Fruit fly (Drosophila melanogaster) whole organism, embryonic: Measurements from ENCODE around the gene CG43116.
A peak's percentile ranks its signal among the peaks of the same experiment; 100 is the strongest.

Experiments
- Bgb ChIP-seq: fragments of 200-800 bp; sonication (Bioruptor generic); IDR thresholded peaks from 2 replicates; pipeline ENCODE4 v1.3.6; 2022; ENCODE audit warnings: missing biosample characterization, missing genetic modification characterization; ENCODE audit not compliant: partially characterized antibody
- CG10209 ChIP-seq: fragments of 200-800 bp; sonication (Bioruptor generic); optimal IDR thresholded peaks from 3 replicates; lab custom pipeline; 2017; ENCODE audit warnings: missing biosample characterization, mild to moderate bottlenecking, missing genetic modification characterization, missing genetic modification reagents
- CG1024 ChIP-seq: fragments of 200-800 bp; sonication (Bioruptor generic); IDR thresholded peaks from 2 replicates; pipeline ENCODE4 v1.3.6; 2022; ENCODE audit warnings: missing biosample characterization, missing genetic modification characterization
- CG10959 ChIP-seq: fragments of 200-800 bp; sonication (Bioruptor generic); IDR thresholded peaks from 2 replicates; pipeline ENCODE4 v1.3.6; 2022; ENCODE audit warnings: missing biosample characterization, missing genetic modification characterization
- CG12071 ChIP-seq: fragments of 200-800 bp; sonication (Bioruptor generic); optimal IDR thresholded peaks from 3 replicates; lab custom pipeline; 2018; ENCODE audit warnings: missing biosample characterization, mild to moderate bottlenecking, missing genetic modification characterization
- CG12219 ChIP-seq: fragments of 200-800 bp; sonication (Bioruptor generic); optimal IDR thresholded peaks from 3 replicates; lab custom pipeline; 2018; ENCODE audit warnings: missing biosample characterization, mild to moderate bottlenecking, missing genetic modification characterization
- CG12299 ChIP-seq: fragments of 200-800 bp; sonication (Bioruptor generic); optimal IDR thresholded peaks from 2 replicates; lab custom pipeline; 2018; ENCODE audit warnings: missing biosample characterization, mild to moderate bottlenecking, missing genetic modification characterization
- CG13624 ChIP-seq: fragments of 200-800 bp; sonication (Bioruptor generic); optimal IDR thresholded peaks from 2 replicates; lab custom pipeline; 2016; ENCODE audit warnings: missing biosample characterization, missing genetic modification characterization
- CG16779 ChIP-seq: fragments of 200-800 bp; sonication (Bioruptor generic); IDR thresholded peaks from 2 replicates; pipeline ENCODE4 v1.3.6; 2022; ENCODE audit warnings: missing biosample characterization, missing genetic modification characterization
- CG16813 ChIP-seq: fragments of 200-800 bp; sonication (Bioruptor generic); IDR thresholded peaks from 3 replicates; pipeline ENCODE4 v1.3.6; 2022; ENCODE audit warnings: missing biosample characterization, missing genetic modification characterization; ENCODE audit not compliant: partially characterized antibody
- CG1832 ChIP-seq: fragments of 200-800 bp; sonication (Bioruptor generic); optimal IDR thresholded peaks from 2 replicates; lab custom pipeline; 2017; ENCODE audit warnings: missing biosample characterization, mild to moderate bottlenecking, missing genetic modification characterization, inconsistent platforms
- CG2678 ChIP-seq: fragments of 200-800 bp; sonication (Bioruptor generic); optimal IDR thresholded peaks from 3 replicates; lab custom pipeline; 2019; ENCODE audit warnings: missing biosample characterization, mild to moderate bottlenecking, missing genetic modification characterization, moderate library complexity
- CG2875 ChIP-seq: fragments of 200-800 bp; sonication (Bioruptor generic); optimal IDR thresholded peaks from 2 replicates; lab custom pipeline; 2017; ENCODE audit warnings: missing biosample characterization, mild to moderate bottlenecking, missing genetic modification characterization, missing genetic modification reagents
- CG6175 ChIP-seq: fragments of 200-800 bp; sonication (Bioruptor generic); IDR thresholded peaks from 3 replicates; pipeline ENCODE4 v1.3.6; 2022; ENCODE audit warnings: missing biosample characterization, missing genetic modification characterization
- CG7271 ChIP-seq: fragments of 200-800 bp; sonication (Bioruptor generic); optimal IDR thresholded peaks from 2 replicates; lab custom pipeline; 2018; ENCODE audit warnings: missing biosample characterization, mild to moderate bottlenecking, missing genetic modification characterization, moderate library complexity
- CG7839 ChIP-seq: fragments of 200-800 bp; sonication (Bioruptor generic); optimal IDR thresholded peaks from 3 replicates; lab custom pipeline; 2018; ENCODE audit warnings: missing biosample characterization, mild to moderate bottlenecking, missing genetic modification characterization, moderate library complexity
- Dek ChIP-seq: fragments of 200-800 bp; sonication (Bioruptor generic); optimal IDR thresholded peaks from 3 replicates; lab custom pipeline; 2019; ENCODE audit warnings: missing biosample characterization, mild to moderate bottlenecking, missing genetic modification characterization, moderate library complexity
- HLH3B ChIP-seq: fragments of 200-800 bp; sonication (Bioruptor generic); IDR thresholded peaks from 2 replicates; pipeline ENCODE4 v1.3.6; 2022; ENCODE audit warnings: missing biosample characterization, missing genetic modification characterization
- HmgD ChIP-seq: fragments of 200-800 bp; sonication (Bioruptor generic); optimal IDR thresholded peaks from 3 replicates; lab custom pipeline; 2016; ENCODE audit warnings: missing biosample characterization, missing genetic modification characterization
- Hr39 ChIP-seq: fragments of >200 bp; optimal IDR thresholded peaks from 2 replicates; lab custom pipeline; 2017
- Med ChIP-seq: fragments of 200-800 bp; sonication (Bioruptor generic); peaks from one replicate; lab custom pipeline; 2016; ENCODE audit warnings: missing biosample characterization, missing genetic modification characterization, mild to moderate bottlenecking, inconsistent platforms, moderate library complexity
- Mes4 ChIP-seq: fragments of 200-800 bp; sonication (Bioruptor generic); optimal IDR thresholded peaks from 2 replicates; lab custom pipeline; 2016; ENCODE audit warnings: missing biosample characterization, missing genetic modification characterization
- NC2β ChIP-seq: fragments of 200-800 bp; sonication (Bioruptor generic); optimal IDR thresholded peaks from 2 replicates; lab custom pipeline; 2016; ENCODE audit warnings: missing biosample characterization, missing genetic modification characterization
- Nf-YA ChIP-seq: fragments of 200-800 bp; sonication (Bioruptor generic); IDR thresholded peaks from 2 replicates; pipeline ENCODE4 v1.3.6; 2022; ENCODE audit warnings: missing biosample characterization, missing genetic modification characterization
- NfI ChIP-seq: fragments of 200-800 bp; sonication (Bioruptor generic); optimal IDR thresholded peaks from 3 replicates; lab custom pipeline; 2018; ENCODE audit warnings: missing biosample characterization, mild to moderate bottlenecking, missing genetic modification characterization, moderate library complexity
- Oaz ChIP-seq: fragments of 200-800 bp; sonication (Bioruptor generic); IDR thresholded peaks from 2 replicates; pipeline ENCODE4 v1.3.6; 2022; ENCODE audit warnings: missing biosample characterization, missing genetic modification characterization
- Oli ChIP-seq: fragments of 200-800 bp; sonication (Bioruptor generic); optimal IDR thresholded peaks from 2 replicates; lab custom pipeline; 2018; ENCODE audit warnings: missing biosample characterization, mild to moderate bottlenecking, missing genetic modification characterization, moderate library complexity
- Usf ChIP-seq: fragments of 200-800 bp; sonication (Bioruptor generic); optimal IDR thresholded peaks from 2 replicates; lab custom pipeline; 2017; ENCODE audit warnings: missing genotype, missing biosample characterization, missing genetic modification characterization
- ab ChIP-seq: fragments of 200-800 bp; sonication (Bioruptor generic); optimal IDR thresholded peaks from 2 replicates; lab custom pipeline; 2016; ENCODE audit warnings: missing biosample characterization, missing genetic modification characterization
- amos ChIP-seq: fragments of 200-800 bp; sonication (Bioruptor generic); IDR thresholded peaks from 2 replicates; pipeline ENCODE4 v1.3.6; 2022; ENCODE audit warnings: missing biosample characterization, missing genetic modification characterization; ENCODE audit not compliant: partially characterized antibody
- aop ChIP-seq: fragments of 200-800 bp; sonication (Bioruptor generic); IDR thresholded peaks from 2 replicates; pipeline ENCODE4 v1.3.6; 2022; ENCODE audit warnings: missing biosample characterization, missing genetic modification characterization
- ara ChIP-seq: fragments of 200-800 bp; sonication (Bioruptor generic); IDR thresholded peaks from 2 replicates; pipeline ENCODE4 v1.3.6; 2022; ENCODE audit warnings: missing biosample characterization, missing genetic modification characterization
- crol ChIP-seq: fragments of 200-800 bp; sonication (Bioruptor generic); IDR thresholded peaks from 2 replicates; pipeline ENCODE4 v1.3.6; 2022; ENCODE audit warnings: missing biosample characterization, missing genetic modification characterization
- da ChIP-seq: fragments of 200-800 bp; sonication (Bioruptor generic); optimal IDR thresholded peaks from 2 replicates; lab custom pipeline; 2016; ENCODE audit warnings: missing biosample characterization, missing genetic modification characterization
- dimm ChIP-seq: fragments of 200-800 bp; sonication (Bioruptor generic); IDR thresholded peaks from 2 replicates; pipeline ENCODE4 v1.3.6; 2022; ENCODE audit warnings: missing biosample characterization, missing genetic modification characterization
- dmrt99B ChIP-seq: fragments of 200-800 bp; sonication (Bioruptor generic); optimal IDR thresholded peaks from 2 replicates; lab custom pipeline; 2018; ENCODE audit warnings: missing biosample characterization, mild to moderate bottlenecking, missing genetic modification characterization, moderate library complexity
- exex ChIP-seq: fragments of 200-800 bp; sonication (Bioruptor generic); optimal IDR thresholded peaks from 4 replicates; lab custom pipeline; 2018; ENCODE audit warnings: missing biosample characterization, mild to moderate bottlenecking, missing genetic modification characterization, moderate library complexity
- lbe ChIP-seq: fragments of 200-800 bp; sonication (Bioruptor generic); optimal IDR thresholded peaks from 2 replicates; lab custom pipeline; 2016; ENCODE audit warnings: missing biosample characterization, mild to moderate bottlenecking, missing genetic modification characterization
- lilli ChIP-seq: fragments of 200-800 bp; sonication (Bioruptor generic); optimal IDR thresholded peaks from 3 replicates; lab custom pipeline; 2016; ENCODE audit warnings: missing biosample characterization, missing genetic modification characterization
- nom ChIP-seq: fragments of 200-800 bp; sonication (Bioruptor generic); optimal IDR thresholded peaks from 2 replicates; lab custom pipeline; 2017; ENCODE audit warnings: missing biosample characterization, missing genetic modification characterization, mild to moderate bottlenecking, moderate library complexity, missing genetic modification reagents
- pnt ChIP-seq: fragments of 200-800 bp; sonication (Bioruptor generic); optimal IDR thresholded peaks from 3 replicates; lab custom pipeline; 2016; ENCODE audit warnings: missing biosample characterization, missing genetic modification characterization
- pzg ChIP-seq: fragments of 200-800 bp; sonication (Bioruptor generic); optimal IDR thresholded peaks from 3 replicates; lab custom pipeline; 2018; ENCODE audit warnings: missing biosample characterization, mild to moderate bottlenecking, missing genetic modification characterization, moderate library complexity
- slou ChIP-seq: fragments of 200-800 bp; sonication (Bioruptor generic); optimal IDR thresholded peaks from 3 replicates; lab custom pipeline; 2016; ENCODE audit warnings: missing biosample characterization, missing genetic modification characterization
- sna ChIP-seq: fragments of 200-800 bp; sonication (Bioruptor generic); IDR thresholded peaks from 2 replicates; pipeline ENCODE4 v1.3.6; 2022; ENCODE audit warnings: missing biosample characterization, missing genetic modification characterization; ENCODE audit not compliant: partially characterized antibody
- ssp ChIP-seq: fragments of 200-800 bp; sonication (Bioruptor generic); IDR thresholded peaks from 2 replicates; pipeline ENCODE4 v1.3.6; 2022; ENCODE audit warnings: missing biosample characterization, missing genetic modification characterization
- tap ChIP-seq: fragments of 200-800 bp; optimal IDR thresholded peaks from 3 replicates; lab custom pipeline; 2019; ENCODE audit warnings: missing biosample characterization, mild to moderate bottlenecking, missing genetic modification characterization, moderate library complexity
- tgo ChIP-seq: fragments of 200-800 bp; sonication (Bioruptor generic); IDR thresholded peaks from 3 replicates; pipeline ENCODE4 v1.3.6; 2022; ENCODE audit warnings: missing biosample characterization, missing genetic modification characterization
- twi ChIP-seq: fragments of 200-800 bp; optimal IDR thresholded peaks from 2 replicates; lab custom pipeline; 2019; ENCODE audit warnings: missing biosample characterization, mild to moderate bottlenecking, missing genetic modification characterization, moderate library complexity
- zen ChIP-seq: fragments of 200-800 bp; sonication (Bioruptor generic); optimal IDR thresholded peaks from 3 replicates; lab custom pipeline; 2018; ENCODE audit warnings: missing biosample characterization, mild to moderate bottlenecking, missing genetic modification characterization, moderate library complexity

CG43116 gene

dm6 chr3R:26020244-26021171, 23.7 kb upstream of the CG43116 start (continued):
- TF ChIP-seq pzg (no peak), CG2678 (peak; percentile 82), NC2β (GFP tag; lab: Kevin White, UChicago) (no peak), CG7271 (tag; lab: Kevin White, UChicago) (no peak), dimm (GFP tag; lab: Robert Waterston, UW) (no peak), NfI (GFP tag; lab: Kevin White, UChicago) (peak; percentile 48), twi (tag; lab: Kevin White, UChicago) (no peak), CG12071 (GFP tag; lab: Kevin White, UChicago) (no peak), Nf-YA (GFP tag; lab: Robert Waterston, UW) (peak; percentile 85), zen (tag; lab: Kevin White, UChicago) (peak; percentile 47), nom (GFP tag; lab: Kevin White, UChicago) (peak; percentile 10), CG7839 (tag; lab: Kevin White, UChicago) (peak; percentile 77), dmrt99B (tag; lab: Kevin White, UChicago) (peak; percentile 84), pnt (GFP tag; lab: Kevin White, UChicago) (no peak), CG12299 (no peak), tap (tag; lab: Kevin White, UChicago) (peak; percentile 1), Oaz (GFP tag; lab: Robert Waterston, UW) (0 out of 2 replicates have a peak, but pooled peaks have one; percentile 18), lilli (GFP tag; lab: Kevin White, UChicago) (peak; percentile 45), Med (GFP tag; lab: Kevin White, UChicago) (peak; percentile 79), CG2875 (GFP tag; lab: Kevin White, UChicago) (peak; percentile 55), aop (GFP tag; lab: Robert Waterston, UW) (no peak), CG1832 (GFP tag; lab: Kevin White, UChicago) (peak; percentile 43), Oli (peak; percentile 80), crol (GFP tag; lab: Robert Waterston, UW) (peak; percentile 100), Mes4 (no peak), CG12219 (GFP tag; lab: Kevin White, UChicago) (peak; percentile 52), Hr39 (lab: Kevin White, UChicago) (no peak), slou (GFP tag; lab: Kevin White, UChicago) (no peak), ab (GFP tag; lab: Kevin White, UChicago) (no peak), HLH3B (GFP tag; lab: Robert Waterston, UW) (peak; percentile 31; the same call in 1 of the 2 replicates), amos (GFP tag; lab: Robert Waterston, UW) (no peak), CG16813 (no peak), sna (GFP tag; lab: Robert Waterston, UW) (no peak), HmgD (no peak), ssp (GFP tag; lab: Robert Waterston, UW) (peak; percentile 31; the same call in 1 of the 2 replicates), CG16779 (GFP tag; lab: Robert Waterston, UW) (no peak), Bgb (GFP tag; lab: Robert Waterston, UW) (peak; percentile 33; the same call in 1 of the 2 replicates), lbe (GFP tag; lab: Kevin White, UChicago) (peak; percentile 46), CG1024 (GFP tag; lab: Robert Waterston, UW) (no peak), ara (peak; percentile 72), Dek (peak; percentile 44), exex (tag; lab: Kevin White, UChicago) (peak; percentile 2), CG10209 (peak; percentile 69), CG6175 (GFP tag; lab: Robert Waterston, UW) (no peak), CG13624 (GFP tag; lab: Kevin White, UChicago) (no peak), CG10959 (GFP tag; lab: Robert Waterston, UW) (no peak), da (GFP tag; lab: Kevin White, UChicago) (no peak), tgo (GFP tag; lab: Robert Waterston, UW) (peak; percentile 62), Usf (GFP tag; lab: Kevin White, UChicago) (peak; percentile 1)
